Fruit fly (Drosophila melanogaster) whole organism, prepupa: ENCODE data around the gene CG11309.

Experiments
- CG3032 ChIP-seq: fragments of 200-800 bp; optimal IDR thresholded peaks from 2 replicates; lab custom pipeline; 2019; ENCODE audit warnings: missing biosample characterization, mild to moderate bottlenecking, missing genetic modification characterization, moderate library complexity
- CG6163 ChIP-seq: fragments of 200-800 bp; sonication (Bioruptor generic); IDR thresholded peaks from 3 replicates; pipeline ENCODE4 v1.3.6; 2022; ENCODE audit warnings: missing biosample characterization, missing genetic modification characterization
- CG6792 ChIP-seq: fragments of 200-800 bp; sonication (Bioruptor generic); optimal IDR thresholded peaks from 3 replicates; lab custom pipeline; 2016; ENCODE audit warnings: missing biosample characterization, missing genetic modification characterization
- Eip75B ChIP-seq: fragments of 200-800 bp; sonication (Bioruptor generic); optimal IDR thresholded peaks from 3 replicates; lab custom pipeline; 2016; ENCODE audit warnings: missing biosample characterization, missing genetic modification characterization
- Ets21C ChIP-seq: fragments of 200-800 bp; sonication (Bioruptor generic); optimal IDR thresholded peaks from 3 replicates; lab custom pipeline; 2016; ENCODE audit warnings: missing biosample characterization, missing genetic modification characterization
- Hr4 ChIP-seq: fragments of 200-800 bp; sonication (Bioruptor generic); optimal IDR thresholded peaks from 3 replicates; lab custom pipeline; 2016; ENCODE audit warnings: missing biosample characterization, missing genetic modification characterization
- OdsH ChIP-seq: fragments of 200-800 bp; sonication (Bioruptor generic); optimal IDR thresholded peaks from 3 replicates; lab custom pipeline; 2016; ENCODE audit warnings: missing biosample characterization, missing genetic modification characterization
- Sox102F ChIP-seq: fragments of 200-800 bp; sonication (Bioruptor generic); optimal IDR thresholded peaks from 2 replicates; lab custom pipeline; 2016; ENCODE audit warnings: missing biosample characterization, mild to moderate bottlenecking, missing genetic modification characterization
- topi ChIP-seq: fragments of 200-800 bp; sonication (Bioruptor generic); optimal IDR thresholded peaks from 3 replicates; lab custom pipeline; 2016; ENCODE audit warnings: missing biosample characterization, missing genetic modification characterization

DNA sequence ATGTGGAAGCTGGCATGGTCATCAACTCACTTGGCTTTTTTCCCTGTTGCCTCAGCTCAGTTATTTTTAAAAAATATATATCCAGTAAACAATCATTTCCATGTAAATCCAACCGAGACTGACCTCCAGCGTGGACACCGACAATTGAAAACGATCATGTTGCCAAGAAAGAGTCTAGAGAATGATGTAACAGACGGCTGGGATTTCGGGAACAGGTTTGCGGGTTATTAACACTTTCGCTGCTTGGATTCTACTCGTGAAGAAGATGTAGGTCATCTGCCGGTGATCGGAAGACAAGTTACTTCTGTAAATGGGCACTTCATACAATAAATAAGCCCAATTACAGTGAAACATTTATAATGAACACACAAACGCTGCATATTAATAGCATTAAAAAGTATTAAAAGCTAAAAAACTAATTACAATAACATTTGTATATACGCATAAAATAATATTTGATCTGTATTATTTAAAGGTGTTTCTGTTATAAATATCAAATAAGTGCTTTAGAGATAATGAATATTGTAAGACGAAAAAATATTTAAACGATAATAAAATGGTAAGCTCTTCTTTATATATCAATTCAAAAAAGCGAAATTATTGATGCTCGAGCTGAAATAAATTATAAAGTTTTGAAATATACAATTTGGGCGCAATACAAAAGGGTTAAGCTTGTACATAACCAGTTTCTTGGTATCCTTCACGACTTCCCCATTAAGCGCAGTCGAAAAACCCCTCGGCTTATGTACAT, 2.5 kb downstream of the CG11309 start:
- TF ChIP-seq Sox102F (GFP tag; lab: Kevin White, UChicago), result no peak
- peak; percentile 45 for TF ChIP-seq CG3032 (tag; lab: Kevin White, UChicago)
- TF ChIP-seq Ets21C (GFP tag; lab: Kevin White, UChicago), result no peak
- TF ChIP-seq Hr4 (GFP tag; lab: Kevin White, UChicago), result no peak
- TF ChIP-seq topi (GFP tag; lab: Kevin White, UChicago), result no peak
- peak; percentile 4 for TF ChIP-seq CG6792 (GFP tag; lab: Kevin White, UChicago)
- TF ChIP-seq OdsH (GFP tag; lab: Kevin White, UChicago), result no peak
- TF ChIP-seq CG6163, result no peak
- no peak for TF ChIP-seq Eip75B
